Worm (Caenorhabditis elegans): ENCODE data around the gene scav-2.

- TF ChIP-seq che-1 (tag; optimal IDR thresholded peaks at IDR 0.05), result no peak
- no peak for TF ChIP-seq ama-1 (optimal IDR thresholded peaks at IDR 0.05)
Observed at ce11 chrIII:13563000-13563522, 7.9 kb upstream of the scav-2 start, which contains the start of gene T05D4.2.

Measured in whole organism, late embryonic.